Worm (Caenorhabditis elegans): ENCODE results near the gene T02C5.1.

DNA sequence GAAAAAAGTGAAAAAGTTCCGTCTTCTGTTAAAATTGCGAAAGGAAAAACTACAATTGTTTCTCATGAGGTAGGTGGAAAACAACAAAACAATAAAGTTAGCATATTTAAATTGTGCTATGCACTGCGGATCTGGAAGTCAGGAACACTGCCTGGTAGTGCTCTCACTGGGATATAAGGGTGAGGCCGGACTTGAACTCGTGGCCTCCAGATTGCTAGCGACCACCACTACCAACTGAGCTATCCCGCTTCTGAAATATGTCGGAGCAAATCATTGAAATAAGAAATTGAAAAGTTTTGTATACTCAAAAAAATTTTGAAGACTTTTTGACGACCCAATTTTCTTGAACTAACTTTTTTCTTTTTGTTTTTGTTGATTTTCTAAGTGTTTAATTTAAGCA lies 1.8 kb downstream of the T02C5.1 start:
- no peak for TF ChIP-seq nfya-1 (tag; optimal IDR thresholded peaks at IDR 0.05)
- no peak for TF ChIP-seq zip-5 (tag; optimal IDR thresholded peaks at IDR 0.05)
- no peak for TF ChIP-seq sox-4 (tag; optimal IDR thresholded peaks at IDR 0.05)
- TF ChIP-seq K09A11.1 (tag; optimal IDR thresholded peaks at IDR 0.05; ENCODE audit: insufficient read depth): no peak
- TF ChIP-seq elt-4 (tag; optimal IDR thresholded peaks at IDR 0.05): no peak
- no peak for TF ChIP-seq ceh-19 (GFP tag; optimal IDR thresholded peaks at IDR 0.05)
- no peak for TF ChIP-seq eyg-1 (tag; optimal IDR thresholded peaks at IDR 0.05)
- no peak for TF ChIP-seq ets-4 (tag; optimal IDR thresholded peaks at IDR 0.05)
- TF ChIP-seq ama-1 (optimal IDR thresholded peaks at IDR 0.05): no peak
- TF ChIP-seq T23F11.4 (GFP tag; optimal IDR thresholded peaks at IDR 0.05): no peak
- no peak for TF ChIP-seq hlh-6 (tag; optimal IDR thresholded peaks at IDR 0.05)
- no peak for TF ChIP-seq fkh-6 (tag; optimal IDR thresholded peaks at IDR 0.05)
- no peak for TF ChIP-seq dmd-4 (tag; optimal IDR thresholded peaks at IDR 0.05; ENCODE audit: borderline replicate concordance)
